Worm (Caenorhabditis elegans) whole organism, L2 larva: ENCODE results near the gene smu-2.

ENCODE experiments used
- C34F6.9 ChIP-seq: fragments of 150-350 bp; optimal IDR thresholded peaks from 2 replicates; lab custom pipeline; 2014; ENCODE audit warnings: missing biosample characterization, missing genetic modification characterization
- F13H6.1 ChIP-seq: sonication (generic microtip); optimal IDR thresholded peaks from 2 replicates; lab custom pipeline; 2016; ENCODE audit warnings: missing genetic modification characterization, missing compliant biosample characterization
- R02D3.7 ChIP-seq: fragments of 150-350 bp; optimal IDR thresholded peaks from 2 replicates; lab custom pipeline; 2014; ENCODE audit warnings: missing biosample characterization, missing genetic modification characterization
- Y55F3AM.14 ChIP-seq: fragments of 200-800 bp; sonication (Bioruptor generic); optimal IDR thresholded peaks from 2 replicates; lab custom pipeline; 2018; ENCODE audit warnings: mild to moderate bottlenecking, missing genetic modification characterization, missing compliant biosample characterization
- ZK546.5 ChIP-seq: sonication (generic microtip); optimal IDR thresholded peaks from 2 replicates; lab custom pipeline; 2017; ENCODE audit warnings: missing biosample characterization, missing genetic modification characterization
- alr-1 ChIP-seq: fragments of 150-350 bp; optimal IDR thresholded peaks from 2 replicates; lab custom pipeline; 2014; ENCODE audit warnings: missing biosample characterization, missing genetic modification characterization
- aly-2 ChIP-seq: fragments of 150-350 bp; optimal IDR thresholded peaks from 2 replicates; lab custom pipeline; 2014; ENCODE audit warnings: missing biosample characterization, missing genetic modification characterization
- ama-1 ChIP-seq: fragments of 150-350 bp; optimal IDR thresholded peaks from 2 replicates; lab custom pipeline; 2018; ENCODE audit warnings: inconsistent platforms
- blmp-1 ChIP-seq: sonication (generic microtip); optimal IDR thresholded peaks from 2 replicates; lab custom pipeline; 2017; ENCODE audit warnings: missing genetic modification characterization, mild to moderate bottlenecking, missing compliant biosample characterization, antibody characterized with exemption, moderate library complexity; ENCODE audit not compliant: insufficient read depth
- ceh-16 ChIP-seq: fragments of 150-350 bp; optimal IDR thresholded peaks from 2 replicates; lab custom pipeline; 2014; ENCODE audit warnings: missing biosample characterization, missing genetic modification characterization
- ceh-82 ChIP-seq: fragments of 150-350 bp; optimal IDR thresholded peaks from 2 replicates; lab custom pipeline; 2014; ENCODE audit warnings: missing biosample characterization, missing genetic modification characterization
- dmd-4 ChIP-seq: sonication (generic microtip); optimal IDR thresholded peaks from 2 replicates; lab custom pipeline; 2017; ENCODE audit warnings: missing biosample characterization, missing genetic modification characterization
- fos-1 ChIP-seq: fragments of 150-350 bp; optimal IDR thresholded peaks from 2 replicates; lab custom pipeline; 2014; ENCODE audit warnings: missing biosample characterization, missing genetic modification characterization
- lin-11 ChIP-seq: fragments of 150-350 bp; sonication (generic microtip); optimal IDR thresholded peaks from 2 replicates; lab custom pipeline; 2014; ENCODE audit warnings: missing biosample characterization, missing genetic modification characterization, inconsistent platforms, mixed read lengths
- lin-13 ChIP-seq: fragments of 150-350 bp; optimal IDR thresholded peaks from 2 replicates; lab custom pipeline; 2014; ENCODE audit warnings: missing biosample characterization, missing genetic modification reagents, missing genetic modification characterization
- lin-39 ChIP-seq: fragments of 150-350 bp; optimal IDR thresholded peaks from 2 replicates; lab custom pipeline; 2014; ENCODE audit warnings: missing biosample characterization, missing genetic modification reagents, missing genetic modification characterization
- lsy-2 ChIP-seq, 2 experiments: fragments of 150-350 bp in 1 of 2; sonication (generic microtip) in 1 of 2; optimal IDR thresholded peaks; 2 replicates each; lab custom pipeline; 2014 to 2017; ENCODE audit warnings: missing biosample characterization in 2 of 2, missing genetic modification characterization in 2 of 2
- mab-5 ChIP-seq: fragments of 150-350 bp; optimal IDR thresholded peaks from 2 replicates; lab custom pipeline; 2014; ENCODE audit warnings: missing biosample characterization, missing genetic modification characterization
- mdl-1 ChIP-seq, 2 experiments: fragments of 150-350 bp in 1 of 2; sonication (generic microtip) in 1 of 2; optimal IDR thresholded peaks; 2 replicates each; lab custom pipeline; 2017; ENCODE audit warnings: missing biosample characterization in 2 of 2, missing genetic modification characterization in 2 of 2
- nhr-10 ChIP-seq: sonication (generic microtip); optimal IDR thresholded peaks from 2 replicates; lab custom pipeline; 2017; ENCODE audit warnings: missing biosample characterization, missing genetic modification characterization
- nhr-11 ChIP-seq: fragments of 150-350 bp; optimal IDR thresholded peaks from 2 replicates; lab custom pipeline; 2014; ENCODE audit warnings: missing biosample characterization, missing genetic modification characterization
- nhr-12 ChIP-seq: fragments of 150-350 bp; optimal IDR thresholded peaks from 2 replicates; lab custom pipeline; 2014; ENCODE audit warnings: missing biosample characterization, missing genetic modification characterization
- nhr-129 ChIP-seq: fragments of 150-350 bp; optimal IDR thresholded peaks from 2 replicates; lab custom pipeline; 2014; ENCODE audit warnings: missing biosample characterization, missing genetic modification characterization
- nhr-237 ChIP-seq: fragments of 150-350 bp; optimal IDR thresholded peaks from 2 replicates; lab custom pipeline; 2014; ENCODE audit warnings: missing biosample characterization, missing genetic modification characterization
- nhr-25 ChIP-seq: fragments of 150-350 bp; sonication (generic microtip); optimal IDR thresholded peaks from 3 replicates; lab custom pipeline; 2014; ENCODE audit warnings: missing biosample characterization, missing genetic modification characterization
- nhr-6 ChIP-seq: fragments of 150-350 bp; optimal IDR thresholded peaks from 2 replicates; lab custom pipeline; 2014; ENCODE audit warnings: missing biosample characterization, missing genetic modification characterization
- nhr-77 ChIP-seq: fragments of 150-350 bp; optimal IDR thresholded peaks from 2 replicates; lab custom pipeline; 2014; ENCODE audit warnings: missing biosample characterization, missing genetic modification characterization
- sem-4 ChIP-seq: fragments of 150-350 bp; optimal IDR thresholded peaks from 2 replicates; lab custom pipeline; 2014; ENCODE audit warnings: missing biosample characterization, missing genetic modification reagents, missing genetic modification characterization
- skn-1 ChIP-seq: sonication (generic microtip); optimal IDR thresholded peaks from 2 replicates; lab custom pipeline; 2017; ENCODE audit warnings: missing biosample characterization, missing genetic modification characterization
- sma-3 ChIP-seq: sonication (generic microtip); optimal IDR thresholded peaks from 2 replicates; lab custom pipeline; 2016; ENCODE audit warnings: missing genetic modification reagents, missing genetic modification characterization, missing compliant biosample characterization
- snpc-4 ChIP-seq: fragments of 150-350 bp; optimal IDR thresholded peaks from 2 replicates; lab custom pipeline; 2014; ENCODE audit warnings: missing biosample characterization, missing genetic modification characterization
- unc-39 ChIP-seq: fragments of 150-350 bp; optimal IDR thresholded peaks from 2 replicates; lab custom pipeline; 2014; ENCODE audit warnings: missing biosample characterization, missing genetic modification characterization
- unc-55 ChIP-seq: fragments of 150-350 bp; sonication (generic microtip); optimal IDR thresholded peaks from 3 replicates; lab custom pipeline; 2014; ENCODE audit warnings: missing biosample characterization, missing genetic modification reagents, missing genetic modification characterization
- unc-62 ChIP-seq: fragments of 150-350 bp; optimal IDR thresholded peaks from 2 replicates; lab custom pipeline; 2014; ENCODE audit warnings: missing biosample characterization, missing genetic modification reagents, missing genetic modification characterization
- ztf-1 ChIP-seq: fragments of 200-800 bp; sonication (Bioruptor generic); conservative IDR thresholded peaks from 2 replicates; pipeline ENCODE4 v1.3.6; 2022; ENCODE audit warnings: missing genetic modification characterization, missing compliant biosample characterization
- ztf-11 ChIP-seq: sonication (generic microtip); optimal IDR thresholded peaks from 2 replicates; lab custom pipeline; 2017; ENCODE audit warnings: missing biosample characterization, missing genetic modification characterization
- ztf-4 ChIP-seq: fragments of 150-350 bp; optimal IDR thresholded peaks from 2 replicates; lab custom pipeline; 2014; ENCODE audit warnings: missing biosample characterization, missing genetic modification characterization

The smu-2 gene

DNA sequence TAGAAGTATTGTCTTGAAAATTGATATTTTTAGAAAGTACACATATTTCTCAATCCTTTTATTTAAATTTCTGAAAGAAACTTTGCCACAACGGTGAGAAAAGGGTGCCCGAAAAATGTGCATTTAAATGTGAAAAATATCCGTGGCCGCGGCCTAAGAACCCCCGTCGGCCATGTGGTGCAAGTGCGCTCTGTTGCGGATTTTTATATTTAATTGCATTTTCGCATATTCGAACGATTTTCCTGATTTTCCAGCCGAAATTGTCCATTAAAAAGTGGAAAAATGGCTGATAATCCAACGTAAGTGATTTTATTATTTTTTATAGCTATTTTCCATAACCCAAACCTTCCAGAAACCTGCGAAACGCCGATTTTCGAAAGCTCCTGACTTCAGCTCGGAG lies at the start of gene smu-2:
TSS of gene smu-2 (plus strand) at position 178 of the 400 bp plus-strand sequence.
- TF ChIP-seq nhr-6, result no peak
- no peak for TF ChIP-seq blmp-1 (tag; lab: Kevin White, UChicago)
- TF ChIP-seq sma-3 (GFP tag; lab: Kevin White, UChicago), result peak; percentile 53
- no peak for TF ChIP-seq alr-1 (tag; lab: Kevin White, UChicago)
- TF ChIP-seq nhr-12, result no peak
- no peak for TF ChIP-seq nhr-237 (tag; lab: Kevin White, UChicago)
- no peak for TF ChIP-seq ztf-11 (tag; lab: Kevin White, UChicago)
- TF ChIP-seq lin-13, result peak; percentile 74
- no peak for TF ChIP-seq ceh-16 (tag; lab: Kevin White, UChicago)
- peak; percentile 41 for TF ChIP-seq F13H6.1 (tag; lab: Kevin White, UChicago)
- peak; percentile 27 for TF ChIP-seq mab-5
- peak; percentile 79 for TF ChIP-seq unc-55 (GFP tag; lab: Kevin White, UChicago)
- no peak for TF ChIP-seq lin-39 (tag; lab: Kevin White, UChicago)
- no peak for TF ChIP-seq unc-62 (GFP tag; lab: Kevin White, UChicago)
- no peak for TF ChIP-seq nhr-77 (tag; lab: Kevin White, UChicago)
- peak; percentile 67 for TF ChIP-seq C34F6.9 (tag; lab: Kevin White, UChicago)
- TF ChIP-seq nhr-25 (tag; lab: Kevin White, UChicago), result no peak
- TF ChIP-seq ama-1 (lab: Kevin White, UChicago), result no peak
- peak in 1 of 2 experiments; percentile 37 for TF ChIP-seq lsy-2 (tag; optimal IDR thresholded peaks at IDR 0.05; lab: Kevin White, UChicago)
- no peak for TF ChIP-seq lin-11 (tag; lab: Kevin White, UChicago)
- TF ChIP-seq fos-1, result no peak
- no peak for TF ChIP-seq nhr-10 (tag; lab: Kevin White, UChicago)

ce11 chrII:3434893-3435503 lies 47.2 kb upstream of the smu-2 start:
- TF ChIP-seq snpc-4 (tag; lab: Kevin White, UChicago) (peak; percentile 67), nhr-6 (no peak), nhr-25 (tag; lab: Kevin White, UChicago) (peak; percentile 26), ztf-4 (tag; lab: Kevin White, UChicago) (no peak)

- TF ChIP-seq ztf-1 (GFP tag; lab: Robert Waterston, UW), result no peak
- no peak for TF ChIP-seq ceh-82 (tag; lab: Kevin White, UChicago)
- no peak for TF ChIP-seq unc-55 (GFP tag; lab: Kevin White, UChicago)
- TF ChIP-seq nhr-129 (tag; lab: Kevin White, UChicago), result no peak
- no peak for TF ChIP-seq alr-1 (tag; lab: Kevin White, UChicago)
- TF ChIP-seq, all 48 proteins: peak for 0
Measured at ce11 chrII:3436412-3436811, 45.8 kb upstream of the smu-2 start, which contains the start of gene skpo-2. Gene skpo-2, minus strand, starts transcription at chrII:3436512.

ce11 chrII:3437393-3437792 lies 44.8 kb upstream of the smu-2 start:
- TF ChIP-seq unc-39 (tag; lab: Kevin White, UChicago) (no peak), nhr-10 (tag; lab: Kevin White, UChicago) (no peak), aly-2 (tag; lab: Kevin White, UChicago) (no peak), snpc-4 (tag; lab: Kevin White, UChicago) (no peak), sem-4 (no peak), nhr-11 (no peak), lin-39 (tag; lab: Kevin White, UChicago) (no peak), mab-5 (no peak), C34F6.9 (tag; lab: Kevin White, UChicago) (no peak), Y55F3AM.14 (no peak), unc-62 (GFP tag; lab: Kevin White, UChicago) (no peak), dmd-4 (tag; lab: Kevin White, UChicago) (no peak), lsy-2 (tag; optimal IDR thresholded peaks at IDR 0.05; lab: Kevin White, UChicago) (no peak), alr-1 (tag; lab: Kevin White, UChicago) (no peak), ZK546.5 (no peak), nhr-129 (tag; lab: Kevin White, UChicago) (no peak), mdl-1 (tag; optimal IDR thresholded peaks at IDR 0.05; lab: Kevin White, UChicago) (no peak), R02D3.7 (tag; lab: Kevin White, UChicago) (no peak), skn-1 (tag; lab: Kevin White, UChicago) (no peak)
- TF ChIP-seq, all 48 proteins: peak for 0
